Worm (Caenorhabditis elegans) whole organism, late embryonic: ENCODE data around the gene F48E3.6.

Experiments
- K09A11.1 ChIP-seq: sonication (generic microtip); optimal IDR thresholded peaks from 2 replicates; lab custom pipeline; 2017; ENCODE audit warnings: antibody characterized with exemption, mild to moderate bottlenecking, missing genetic modification characterization, missing compliant biosample characterization; ENCODE audit not compliant: insufficient read depth
- ama-1 ChIP-seq: fragments of 150-350 bp; optimal IDR thresholded peaks from 2 replicates; lab custom pipeline; 2014
- ceh-18 ChIP-seq: sonication (generic microtip); optimal IDR thresholded peaks from 2 replicates; lab custom pipeline; 2016; ENCODE audit warnings: missing genetic modification characterization, missing compliant biosample characterization
- ceh-34 ChIP-seq: sonication (generic microtip); optimal IDR thresholded peaks from 2 replicates; lab custom pipeline; 2016; ENCODE audit warnings: mild to moderate bottlenecking, missing genetic modification characterization, missing compliant biosample characterization
- eyg-1 ChIP-seq: sonication (generic microtip); optimal IDR thresholded peaks from 2 replicates; lab custom pipeline; 2016; ENCODE audit warnings: missing genotype, missing genetic modification characterization, missing compliant biosample characterization
- fkh-10 ChIP-seq: fragments of 150-350 bp; optimal IDR thresholded peaks from 2 replicates; lab custom pipeline; 2014; ENCODE audit warnings: missing biosample characterization, missing genetic modification reagents, missing genetic modification characterization
- fkh-6 ChIP-seq: sonication (generic microtip); optimal IDR thresholded peaks from 2 replicates; lab custom pipeline; 2016; ENCODE audit warnings: missing genetic modification characterization, missing compliant biosample characterization
- hlh-8 ChIP-seq: sonication (generic microtip); optimal IDR thresholded peaks from 2 replicates; lab custom pipeline; 2016; ENCODE audit warnings: missing genotype, missing genetic modification characterization, missing compliant biosample characterization
- odd-2 ChIP-seq: sonication (generic microtip); optimal IDR thresholded peaks from 2 replicates; lab custom pipeline; 2017; ENCODE audit warnings: antibody characterized with exemption, mild to moderate bottlenecking, missing genetic modification characterization, missing compliant biosample characterization
- pax-1 ChIP-seq: fragments of 150-350 bp; optimal IDR thresholded peaks from 2 replicates; lab custom pipeline; 2014; ENCODE audit warnings: missing biosample characterization, missing genetic modification characterization
- pha-2 ChIP-seq: sonication (generic microtip); optimal IDR thresholded peaks from 2 replicates; lab custom pipeline; 2017; ENCODE audit warnings: mild to moderate bottlenecking, missing genetic modification characterization, missing compliant biosample characterization
- rnt-1 ChIP-seq: sonication (generic microtip); optimal IDR thresholded peaks from 2 replicates; lab custom pipeline; 2016; ENCODE audit warnings: missing genetic modification characterization, missing compliant biosample characterization
- sox-2 ChIP-seq: fragments of 200-800 bp; sonication (Bioruptor generic); IDR thresholded peaks from 2 replicates; pipeline ENCODE4 v1.3.6; 2022; ENCODE audit warnings: missing genetic modification reagents, missing genetic modification characterization, missing compliant biosample characterization
- unc-3 ChIP-seq, 2 experiments: fragments of 200-800 bp in 1 of 2; sonication (Bioruptor generic) in 1 of 2; sonication (generic microtip) in 1 of 2; conservative IDR thresholded peaks in 1 of 2; optimal IDR thresholded peaks in 1 of 2; 2 replicates each; pipeline versions ENCODE4 v1.3.6 to Lab custom; 2016 to 2022; ENCODE audit warnings: missing compliant biosample characterization in 2 of 2, missing genetic modification characterization in 2 of 2, missing genetic modification reagents in 1 of 2
- unc-42 ChIP-seq: sonication (generic microtip); optimal IDR thresholded peaks from 2 replicates; lab custom pipeline; 2016; ENCODE audit warnings: missing genotype, missing genetic modification characterization, missing compliant biosample characterization
- unc-55 ChIP-seq: sonication (generic microtip); optimal IDR thresholded peaks from 2 replicates; lab custom pipeline; 2017; ENCODE audit warnings: missing biosample characterization, missing genetic modification reagents, missing genetic modification characterization
- ztf-16 ChIP-seq: sonication (generic microtip); optimal IDR thresholded peaks from 2 replicates; lab custom pipeline; 2017; ENCODE audit warnings: missing genetic modification characterization, missing compliant biosample characterization

Gene F48E3.6

DNA sequence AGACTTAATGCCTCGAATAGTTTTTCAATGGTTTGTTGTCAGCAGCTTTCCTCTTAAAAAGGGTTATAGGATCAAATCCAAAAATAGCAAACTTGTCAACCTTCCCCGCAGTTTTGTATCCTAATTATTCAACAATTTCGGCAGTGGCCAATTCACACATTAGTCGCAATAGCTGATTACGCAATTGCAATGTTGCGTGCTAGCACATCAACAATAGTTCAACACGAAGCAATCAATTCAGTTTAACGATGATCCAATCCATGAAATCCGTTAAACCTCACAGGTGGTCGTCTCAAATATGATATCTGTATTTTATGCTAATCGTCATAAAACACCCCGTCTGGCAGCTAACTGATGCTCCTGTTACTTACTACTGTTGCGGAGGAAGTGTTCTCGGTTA lies 50.1 kb downstream of the F48E3.6 start:
- TF ChIP-seq unc-42 (tag; lab: Kevin White, UChicago) (no peak), fkh-6 (no peak), sox-2 (GFP tag; lab: Robert Waterston, UW) (no peak), fkh-10 (no peak), pha-2 (tag; lab: Kevin White, UChicago) (no peak), ztf-16 (tag; lab: Kevin White, UChicago) (no peak), hlh-8 (tag; lab: Kevin White, UChicago) (no peak), pax-1 (no peak), eyg-1 (tag; lab: Kevin White, UChicago) (no peak), odd-2 (tag; lab: Kevin White, UChicago) (no peak), ama-1 (lab: Kevin White, UChicago) (no peak), unc-55 (GFP tag; lab: Kevin White, UChicago) (no peak), ceh-18 (tag; lab: Kevin White, UChicago) (no peak), K09A11.1 (tag; lab: Kevin White, UChicago) (no peak), ceh-34 (tag; lab: Kevin White, UChicago) (no peak), rnt-1 (tag; lab: Kevin White, UChicago) (no peak), unc-3 (GFP tag; conservative IDR thresholded peaks at IDR 0.05; lab: Robert Waterston, UW) (no peak), unc-3 (tag; optimal IDR thresholded peaks at IDR 0.05; lab: Kevin White, UChicago) (no peak)
